Worm (Caenorhabditis elegans): ENCODE measurements around the gene rmd-6.
"Not testable (repeated sequence)": the region's sequence is repeated elsewhere in the genome, so short reads cannot be mapped to it uniquely, and the experiment has no call there.

rmd-6 gene

ce11 chrIV:5068541-5068940, at the start of gene rmd-6, which contains the start of gene R13H9.6:
Gene rmd-6 (plus strand): TSS chrIV:5068845.
Gene R13H9.6 (minus strand): TSS chrIV:5068641.
- TF ChIP-seq unc-3 (GFP tag; conservative IDR thresholded peaks at IDR 0.05); unc-3 (tag; optimal IDR thresholded peaks at IDR 0.05); dmd-4 (tag; optimal IDR thresholded peaks at IDR 0.05; ENCODE audit: borderline replicate concordance); ceh-18 (tag; optimal IDR thresholded peaks at IDR 0.05): not testable (repeated sequence)

ce11 chrIV:5020533-5020932, 48.1 kb upstream of the rmd-6 start, which contains the start of gene T28H11.8:
Gene T28H11.8 (minus strand): TSS chrIV:5020633.
- TF ChIP-seq nhr-232 (tag; optimal IDR thresholded peaks at IDR 0.05) (no peak), sox-2 (GFP tag; IDR thresholded peaks at IDR 0.05) (no peak), F13H6.1 (tag; optimal IDR thresholded peaks at IDR 0.05) (no peak), gmeb-2 (tag; optimal IDR thresholded peaks at IDR 0.05) (no peak), unc-3 (GFP tag; conservative IDR thresholded peaks at IDR 0.05) (no peak), unc-3 (tag; optimal IDR thresholded peaks at IDR 0.05) (no peak), madf-2 (tag; optimal IDR thresholded peaks at IDR 0.05) (no peak), pax-1 (tag; optimal IDR thresholded peaks at IDR 0.05) (no peak), hlh-8 (tag; optimal IDR thresholded peaks at IDR 0.05) (no peak), pqm-1 (tag; optimal IDR thresholded peaks at IDR 0.05) (no peak), ttx-3 (tag; optimal IDR thresholded peaks at IDR 0.05) (no peak), ztf-16 (tag; optimal IDR thresholded peaks at IDR 0.05) (no peak)

ce11 chrIV:5025646-5026045, 43.0 kb upstream of the rmd-6 start, which contains the start of gene C09B9.85:
Gene C09B9.85 (minus strand): TSS chrIV:5025746.
- TF ChIP-seq elt-2 (tag; optimal IDR thresholded peaks at IDR 0.05) (no peak), ceh-6 (GFP tag; optimal IDR thresholded peaks at IDR 0.05) (no peak), C08G9.2 (tag; optimal IDR thresholded peaks at IDR 0.05) (no peak), che-1 (tag; optimal IDR thresholded peaks at IDR 0.05) (no peak), mec-3 (tag; optimal IDR thresholded peaks at IDR 0.05; ENCODE audit: borderline replicate concordance) (no peak), odd-2 (tag; optimal IDR thresholded peaks at IDR 0.05) (no peak), ceh-19 (GFP tag; optimal IDR thresholded peaks at IDR 0.05) (no peak), pax-1 (tag; optimal IDR thresholded peaks at IDR 0.05) (no peak), ama-1 (optimal IDR thresholded peaks at IDR 0.05) (no peak), fkh-10 (GFP tag; optimal IDR thresholded peaks at IDR 0.05) (no peak)

ce11 chrIV:5028978-5029377, 39.7 kb upstream of the rmd-6 start, which contains the start of the genes best-6 and C09B9.2:
Gene best-6 (minus strand): TSS chrIV:5029078.
Gene C09B9.2 (plus strand): TSS chrIV:5029291.
- TF ChIP-seq C08G9.2 (tag; optimal IDR thresholded peaks at IDR 0.05): no peak
- TF ChIP-seq ceh-14 (tag; optimal IDR thresholded peaks at IDR 0.05): no peak
- TF ChIP-seq hlh-13 (GFP tag; optimal IDR thresholded peaks at IDR 0.05): no peak
- TF ChIP-seq dve-1 (tag; optimal IDR thresholded peaks at IDR 0.05): no peak
- no peak for TF ChIP-seq syd-9 (tag; optimal IDR thresholded peaks at IDR 0.05)
- TF ChIP-seq zip-5 (tag; optimal IDR thresholded peaks at IDR 0.05): no peak
- TF ChIP-seq hlh-30 (tag; optimal IDR thresholded peaks at IDR 0.05; ENCODE audit: insufficient read depth): no peak
- no peak for TF ChIP-seq gmeb-2 (tag; optimal IDR thresholded peaks at IDR 0.05)
- TF ChIP-seq ceh-30 (tag; optimal IDR thresholded peaks at IDR 0.05): no peak
- no peak for TF ChIP-seq pha-4 (tag; optimal IDR thresholded peaks at IDR 0.05)
- no peak for TF ChIP-seq npax-4 (tag; optimal IDR thresholded peaks at IDR 0.05)
- TF ChIP-seq pat-9 (tag; optimal IDR thresholded peaks at IDR 0.05): no peak
- TF ChIP-seq hlh-8 (tag; optimal IDR thresholded peaks at IDR 0.05): no peak
- no peak for TF ChIP-seq nfya-1 (tag; optimal IDR thresholded peaks at IDR 0.05)
- TF ChIP-seq pha-2 (tag; optimal IDR thresholded peaks at IDR 0.05): no peak
- no peak for TF ChIP-seq ceh-24 (tag; optimal IDR thresholded peaks at IDR 0.05)
- no peak for TF ChIP-seq ceh-22 (tag; optimal IDR thresholded peaks at IDR 0.05)
- no peak for TF ChIP-seq pqm-1 (tag; optimal IDR thresholded peaks at IDR 0.05)
- no peak for TF ChIP-seq ceh-19 (GFP tag; optimal IDR thresholded peaks at IDR 0.05)

Measured in whole organism, late embryonic.